Fruit fly (Drosophila melanogaster): ENCODE data around the gene CG7326.

The CG7326 gene

DNA sequence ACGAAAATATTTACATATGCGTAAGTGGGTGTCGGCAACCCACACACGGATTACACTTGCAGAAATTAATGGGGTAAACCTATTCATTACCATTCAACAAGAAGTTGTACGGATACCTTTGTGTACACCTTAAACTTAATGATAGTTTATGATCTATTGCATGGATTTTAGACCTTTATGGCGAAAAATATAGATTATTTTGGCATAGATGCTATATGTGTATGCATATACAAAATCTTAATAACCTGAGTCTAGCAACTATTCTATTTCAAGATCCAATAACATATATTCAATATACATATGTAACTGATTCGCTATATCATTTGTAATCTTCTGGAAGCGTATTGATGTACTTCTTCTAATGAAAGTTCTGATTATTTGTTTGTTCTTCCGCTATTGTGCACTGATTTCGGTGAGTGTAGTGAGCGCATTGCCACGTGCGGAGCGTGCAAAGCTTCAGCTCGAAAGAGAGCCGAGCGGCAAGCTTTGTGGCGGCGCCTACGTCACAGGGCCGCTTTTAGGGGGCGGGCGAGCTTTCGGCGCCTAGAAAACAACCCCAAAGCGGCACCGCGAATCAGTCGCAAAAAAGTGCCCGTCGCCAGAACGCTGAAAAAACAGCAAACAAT is 36.4 kb upstream of the CG7326 start, which contains the start of gene CG7378 (continued):
- TF ChIP-seq usp (GFP tag; optimal IDR thresholded peaks at IDR 0.05) (no peak), CG10543 (GFP tag; optimal IDR thresholded peaks at IDR 0.05) (peak; percentile 26), CG10147 (GFP tag; optimal IDR thresholded peaks at IDR 0.05) (peak; percentile 61), HHEX (GFP tag; optimal IDR thresholded peaks at IDR 0.05) (peak; percentile 47), CG18764 (GFP tag; optimal IDR thresholded peaks at IDR 0.05) (no peak), CG6175 (GFP tag; IDR thresholded peaks at IDR 0.05) (0 out of 3 replicates have a peak, but pooled peaks have one; percentile 25), CG10462 (GFP tag; optimal IDR thresholded peaks at IDR 0.05) (no peak), CG9215 (GFP tag; IDR thresholded peaks at IDR 0.05) (peak; percentile 34; the same call in 1 of the 2 replicates), CG10321 (GFP tag; IDR thresholded peaks at IDR 0.05) (no peak), dm (GFP tag; optimal IDR thresholded peaks at IDR 0.05) (no peak), Eip74EF (GFP tag; optimal IDR thresholded peaks at IDR 0.05) (peak in 1 of 2 experiments; percentile 14), gro (GFP tag; optimal IDR thresholded peaks at IDR 0.05) (no peak), sug (tag; optimal IDR thresholded peaks at IDR 0.05) (peak; percentile 69), abd-A (tag; optimal IDR thresholded peaks at IDR 0.05) (no peak), Fer1 (GFP tag; optimal IDR thresholded peaks at IDR 0.05) (peak; percentile 10), Asciz (GFP tag; optimal IDR thresholded peaks at IDR 0.05) (no peak), CG8924 (tag; optimal IDR thresholded peaks at IDR 0.05) (peak; percentile 48), CG17361 (GFP tag; IDR thresholded peaks at IDR 0.05) (peak; percentile 75), Mrtf (GFP tag; IDR thresholded peaks at IDR 0.05) (peak; percentile 50; the same call in 2 of the 3 replicates), Pdp1 (GFP tag; optimal IDR thresholded peaks at IDR 0.05) (peak; percentile 28 to 68), CG34376 (GFP tag; optimal IDR thresholded peaks at IDR 0.05) (peak; percentile 26), exex (tag; optimal IDR thresholded peaks at IDR 0.05) (no peak), CG34224 (GFP tag; IDR thresholded peaks at IDR 0.05; ENCODE audit: partially characterized antibody) (no peak), CG31224 (GFP tag; IDR thresholded peaks at IDR 0.05) (no peak), crol (GFP tag; IDR thresholded peaks at IDR 0.05) (no peak), CG9727 (GFP tag; optimal IDR thresholded peaks at IDR 0.05) (peak; percentile 79), CG4328 (GFP tag; optimal IDR thresholded peaks at IDR 0.05) (peak; percentile 23), CG13775 (GFP tag; optimal IDR thresholded peaks at IDR 0.05) (peak; percentile 54), Max (GFP tag; optimal IDR thresholded peaks at IDR 0.05) (peak; percentile 45), nmo (GFP tag; optimal IDR thresholded peaks at IDR 0.05) (peak; percentile 49), CG13624 (GFP tag; optimal IDR thresholded peaks at IDR 0.05) (peak; percentile 10), Drgx (GFP tag; IDR thresholded peaks at IDR 0.05) (no peak), fd102C (GFP tag; optimal IDR thresholded peaks at IDR 0.05) (no peak), ems (GFP tag; optimal IDR thresholded peaks at IDR 0.05) (peak; percentile 18), cas (GFP tag; IDR thresholded peaks at IDR 0.05) (no peak), mirr (GFP tag; optimal IDR thresholded peaks at IDR 0.05) (no peak), Atf6 (GFP tag; IDR thresholded peaks at IDR 0.05) (no peak), Spps (tag; optimal IDR thresholded peaks at IDR 0.05) (no peak), klu (GFP tag; IDR thresholded peaks at IDR 0.05) (no peak), MESR4 (GFP tag; optimal IDR thresholded peaks at IDR 0.05) (no peak), cato (GFP tag; optimal IDR thresholded peaks at IDR 0.05; ENCODE audit: borderline replicate concordance) (no peak), ssp (GFP tag; IDR thresholded peaks at IDR 0.05) (no peak), Chrac-16 (GFP tag; optimal IDR thresholded peaks at IDR 0.05) (no peak), peb (GFP tag; IDR thresholded peaks at IDR 0.05) (no peak), CG7271 (tag; optimal IDR thresholded peaks at IDR 0.05) (no peak), rib (GFP tag; IDR thresholded peaks at IDR 0.05) (no peak), NC2α (GFP tag; optimal IDR thresholded peaks at IDR 0.05) (no peak), kay (GFP tag; optimal IDR thresholded peaks at IDR 0.05) (no peak), ro (GFP tag; IDR thresholded peaks at IDR 0.05) (no peak), CG17359 (tag; optimal IDR thresholded peaks at IDR 0.05) (peak; percentile 5)
